Worm (Caenorhabditis elegans): Measurements from ENCODE around the gene kel-1.

DNA sequence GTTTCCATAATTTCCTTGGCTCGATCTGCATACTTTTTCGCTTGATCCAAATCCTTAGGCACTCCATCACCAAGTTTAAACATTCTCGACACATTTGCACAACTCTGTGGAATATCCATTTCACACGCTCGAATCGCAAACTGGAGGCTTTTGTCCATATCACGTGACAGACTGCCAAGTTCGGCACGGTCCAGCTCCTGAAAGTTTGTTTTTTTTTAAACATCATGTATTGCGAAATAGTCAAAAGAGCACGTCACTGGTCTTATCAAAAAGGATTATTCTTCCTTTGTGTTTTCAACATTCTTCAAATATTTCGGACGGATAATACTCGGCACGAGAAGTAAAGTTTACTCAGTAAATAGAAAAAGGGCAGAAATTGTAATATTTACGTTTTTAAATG, 39.5 kb upstream of the kel-1 start:
- TF ChIP-seq ama-1 (optimal IDR thresholded peaks at IDR 0.05): no peak
- TF ChIP-seq scrt-1 (GFP tag; IDR thresholded peaks at IDR 0.05): no peak
- TF ChIP-seq flt-1 (GFP tag; IDR thresholded peaks at IDR 0.05): no peak
- no peak for TF ChIP-seq ets-7 (tag; optimal IDR thresholded peaks at IDR 0.05)
- no peak for TF ChIP-seq hmbx-1 (tag; optimal IDR thresholded peaks at IDR 0.05)
- TF ChIP-seq tbx-11 (GFP tag; IDR thresholded peaks at IDR 0.05): no peak
- TF ChIP-seq hnd-1 (tag; optimal IDR thresholded peaks at IDR 0.05): no peak
- no peak for TF ChIP-seq tra-4 (tag; optimal IDR thresholded peaks at IDR 0.05)
- TF ChIP-seq hmg-4 (GFP tag; optimal IDR thresholded peaks at IDR 0.05): no peak
- TF ChIP-seq sea-1 (GFP tag; conservative IDR thresholded peaks at IDR 0.05): no peak
- TF ChIP-seq aly-1 (tag; optimal IDR thresholded peaks at IDR 0.05): no peak
- TF ChIP-seq ceh-36 (tag; optimal IDR thresholded peaks at IDR 0.05): no peak
- TF ChIP-seq B0310.2 (tag; optimal IDR thresholded peaks at IDR 0.05): no peak
- TF ChIP-seq pes-1 (GFP tag; IDR thresholded peaks at IDR 0.05): no peak
